Fruit fly (Drosophila melanogaster) whole organism, adult: ENCODE results near the gene aly.

Experiments
- CG1620 ChIP-seq: fragments of 200-800 bp; sonication (Bioruptor generic); optimal IDR thresholded peaks from 2 replicates; lab custom pipeline; 2016; ENCODE audit warnings: missing biosample characterization, missing genetic modification characterization
- CG5204 ChIP-seq: fragments of 200-800 bp; sonication (Bioruptor generic); optimal IDR thresholded peaks from 2 replicates; lab custom pipeline; 2016; ENCODE audit warnings: missing biosample characterization, missing genetic modification characterization
- CG7045 ChIP-seq: fragments of 200-800 bp; sonication (Bioruptor generic); optimal IDR thresholded peaks from 2 replicates; lab custom pipeline; 2017; ENCODE audit warnings: missing biosample characterization, mild to moderate bottlenecking, missing genetic modification characterization
- Clk ChIP-seq: fragments of 200-800 bp; sonication (Bioruptor generic); optimal IDR thresholded peaks from 2 replicates; lab custom pipeline; 2017; ENCODE audit warnings: missing biosample characterization, missing genetic modification characterization
- Crg-1 ChIP-seq: fragments of 200-800 bp; sonication (Bioruptor generic); optimal IDR thresholded peaks from 2 replicates; lab custom pipeline; 2016; ENCODE audit warnings: missing biosample characterization, missing genetic modification characterization
- Hr96 ChIP-seq: fragments of 200-800 bp; sonication (Bioruptor generic); optimal IDR thresholded peaks from 2 replicates; lab custom pipeline; 2016; ENCODE audit warnings: missing biosample characterization, missing genetic modification characterization
- Mnt ChIP-seq: fragments of 200-800 bp; sonication (Bioruptor generic); optimal IDR thresholded peaks from 2 replicates; lab custom pipeline; 2016; ENCODE audit warnings: missing biosample characterization, mild to moderate bottlenecking, missing genetic modification characterization
- bab1 ChIP-seq: fragments of 200-800 bp; sonication (Bioruptor generic); optimal IDR thresholded peaks from 3 replicates; lab custom pipeline; 2019; ENCODE audit warnings: missing biosample characterization, mild to moderate bottlenecking, missing genetic modification characterization, moderate library complexity
- cnc ChIP-seq, 2 experiments: fragments of >200 bp; optimal IDR thresholded peaks; 2 replicates each; lab custom pipeline; 2017
- tj ChIP-seq: fragments of 200-800 bp; sonication (Bioruptor generic); optimal IDR thresholded peaks from 3 replicates; lab custom pipeline; 2017; ENCODE audit warnings: missing biosample characterization, mild to moderate bottlenecking, missing genetic modification characterization, moderate library complexity
- toe ChIP-seq: fragments of 200-800 bp; sonication (Bioruptor generic); optimal IDR thresholded peaks from 2 replicates; lab custom pipeline; 2016; ENCODE audit warnings: missing biosample characterization, missing genetic modification characterization

- TF ChIP-seq Clk (GFP tag; lab: Kevin White, UChicago) (no peak), CG5204 (no peak), cnc (optimal IDR thresholded peaks at IDR 0.05; lab: Kevin White, UChicago) (no peak), Hr96 (GFP tag; lab: Kevin White, UChicago) (no peak), Crg-1 (GFP tag; lab: Kevin White, UChicago) (no peak), tj (no peak), CG7045 (GFP tag; lab: Kevin White, UChicago) (no peak), toe (GFP tag; lab: Kevin White, UChicago) (no peak), Mnt (no peak), CG1620 (GFP tag; lab: Kevin White, UChicago) (no peak), bab1 (GFP tag; lab: Kevin White, UChicago) (no peak)
Observed at dm6 chr3L:2994872-2995271, 31.4 kb downstream of the aly start, which contains the start of gene CG2113.
